Worm (Caenorhabditis elegans): ENCODE results near the gene F49E2.2.
A peak's percentile ranks its signal among the peaks of the same experiment; 100 is the strongest.

Gene F49E2.2

ce11 chrX:9553095-9553494 lies 13.4 kb upstream of the F49E2.2 start (continued):
- TF ChIP-seq nhr-76 (tag; optimal IDR thresholded peaks at IDR 0.05) (no peak), hlh-4 (tag; optimal IDR thresholded peaks at IDR 0.05) (no peak), nhr-237 (tag; optimal IDR thresholded peaks at IDR 0.05) (no peak), mep-1 (tag; optimal IDR thresholded peaks at IDR 0.05) (peak; percentile 60), unc-62 (GFP tag; optimal IDR thresholded peaks at IDR 0.05) (no peak), isw-1 (GFP tag; IDR thresholded peaks at IDR 0.05) (no peak), nhr-20 (tag; optimal IDR thresholded peaks at IDR 0.05) (peak; percentile 52), egl-27 (tag; optimal IDR thresholded peaks at IDR 0.05) (no peak), egl-13 (tag; optimal IDR thresholded peaks at IDR 0.05) (no peak), pax-3 (tag; optimal IDR thresholded peaks at IDR 0.05) (no peak), lsy-2 (tag; optimal IDR thresholded peaks at IDR 0.05) (peak in 1 of 2 experiments; percentile 29), nhr-28 (tag; optimal IDR thresholded peaks at IDR 0.05) (no peak), nhr-11 (tag; optimal IDR thresholded peaks at IDR 0.05) (no peak), grh-1 (GFP tag; IDR thresholded peaks at IDR 0.05) (peak; percentile 56; the same call in 1 of the 2 replicates), vab-15 (tag; optimal IDR thresholded peaks at IDR 0.05) (no peak), lin-14 (GFP tag; optimal IDR thresholded peaks at IDR 0.05) (peak; percentile 88), nhr-12 (tag; optimal IDR thresholded peaks at IDR 0.05) (no peak)

DNA sequence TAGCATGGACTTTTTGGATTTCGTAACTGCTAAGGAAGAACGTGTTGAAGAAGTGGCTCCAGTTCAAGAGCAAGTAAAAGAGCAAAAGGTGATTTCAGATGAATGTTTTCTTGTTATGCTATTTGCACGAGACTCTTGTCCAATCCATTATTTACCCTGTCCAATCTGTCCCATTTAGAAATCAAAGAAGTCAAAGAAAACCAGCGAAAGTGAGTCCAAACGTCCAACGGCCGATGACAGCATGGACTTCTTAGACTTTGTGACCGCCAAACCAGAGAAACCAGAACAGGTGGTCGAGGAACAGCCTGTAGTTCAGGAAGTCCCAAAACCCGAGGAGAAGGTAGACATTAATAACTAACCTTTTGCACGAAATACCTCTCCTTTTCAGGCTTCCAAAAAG lies 11.3 kb upstream of the F49E2.2 start:
- TF ChIP-seq blmp-1 (tag; optimal IDR thresholded peaks at IDR 0.05) (peak; percentile 57), unc-86 (tag; optimal IDR thresholded peaks at IDR 0.05) (no peak), efl-1 (optimal IDR thresholded peaks at IDR 0.05) (no peak), efl-1 (GFP tag; optimal IDR thresholded peaks at IDR 0.05 in 1 of 2) (peak in 1 of 2 experiments; percentile 9), lin-15B (tag; optimal IDR thresholded peaks at IDR 0.05) (no peak), C16A3.4 (tag; optimal IDR thresholded peaks at IDR 0.05) (no peak)

- TF ChIP-seq efl-1 (optimal IDR thresholded peaks at IDR 0.05) (no peak), efl-1 (GFP tag; optimal IDR thresholded peaks at IDR 0.05 in 1 of 2) (peak in 1 of 2 experiments; percentile 73), zag-1 (tag; optimal IDR thresholded peaks at IDR 0.05) (no peak), nhr-85 (tag) (peak; percentile 51), lin-39 (tag; optimal IDR thresholded peaks at IDR 0.05) (no peak)
Observed at ce11 chrX:9556038-9556437, 10.5 kb upstream of the F49E2.2 start.

DNA sequence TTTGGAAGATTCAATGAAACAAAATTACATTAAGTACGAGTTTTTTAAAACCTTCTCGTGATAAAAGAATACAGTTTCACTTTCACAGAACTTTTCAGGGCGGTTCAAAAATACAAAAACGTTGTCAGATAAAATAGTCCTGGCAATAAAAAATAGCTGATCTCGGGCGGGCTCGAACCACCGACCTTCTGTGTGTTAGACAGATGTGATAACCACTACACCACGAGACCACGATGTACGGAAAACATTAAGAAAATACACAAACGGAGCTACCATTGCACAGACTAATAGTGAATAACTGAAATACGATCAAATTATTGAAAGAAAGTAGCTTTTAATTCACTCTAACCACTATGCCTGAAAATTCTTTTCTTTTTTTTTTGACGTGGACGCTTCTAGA lies 5.6 kb upstream of the F49E2.2 start:
- TF ChIP-seq swsn-7 (tag; optimal IDR thresholded peaks at IDR 0.05) (peak; percentile 26), mef-2 (tag; optimal IDR thresholded peaks at IDR 0.05) (no peak), blmp-1 (tag; optimal IDR thresholded peaks at IDR 0.05) (no peak), nhr-11 (tag; optimal IDR thresholded peaks at IDR 0.05) (no peak), snu-23 (GFP tag; optimal IDR thresholded peaks at IDR 0.05) (peak; percentile 17), dsc-1 (tag; optimal IDR thresholded peaks at IDR 0.05) (peak; percentile 7), ztf-4 (tag; optimal IDR thresholded peaks at IDR 0.05) (no peak), nhr-20 (tag; optimal IDR thresholded peaks at IDR 0.05) (peak; percentile 34), efl-1 (optimal IDR thresholded peaks at IDR 0.05) (no peak), efl-1 (GFP tag; optimal IDR thresholded peaks at IDR 0.05 in 1 of 2) (peak in 1 of 2 experiments; percentile 12), nhr-19 (GFP tag; conservative IDR thresholded peaks at IDR 0.05) (peak; percentile 54), nhr-71 (tag; optimal IDR thresholded peaks at IDR 0.05) (peak; percentile 62), lin-14 (GFP tag; optimal IDR thresholded peaks at IDR 0.05) (peak; percentile 7), elt-2 (tag; optimal IDR thresholded peaks at IDR 0.05) (peak; percentile 27), nhr-47 (tag; optimal IDR thresholded peaks at IDR 0.05) (peak; percentile 27), jun-1 (tag; optimal IDR thresholded peaks at IDR 0.05) (no peak), ceh-88 (GFP tag; IDR thresholded peaks at IDR 0.05) (no peak), mep-1 (tag; optimal IDR thresholded peaks at IDR 0.05) (peak; percentile 22), egl-27 (tag; optimal IDR thresholded peaks at IDR 0.05) (no peak), rnt-1 (tag; optimal IDR thresholded peaks at IDR 0.05) (peak; percentile 56), nhr-90 (tag; optimal IDR thresholded peaks at IDR 0.05; ENCODE audit: poor library complexity) (peak; percentile 52), grh-1 (GFP tag; IDR thresholded peaks at IDR 0.05) (no peak), nhr-237 (tag; optimal IDR thresholded peaks at IDR 0.05) (no peak)
